Fruit fly (Drosophila melanogaster): ENCODE data around the gene RecQ4.

DNA sequence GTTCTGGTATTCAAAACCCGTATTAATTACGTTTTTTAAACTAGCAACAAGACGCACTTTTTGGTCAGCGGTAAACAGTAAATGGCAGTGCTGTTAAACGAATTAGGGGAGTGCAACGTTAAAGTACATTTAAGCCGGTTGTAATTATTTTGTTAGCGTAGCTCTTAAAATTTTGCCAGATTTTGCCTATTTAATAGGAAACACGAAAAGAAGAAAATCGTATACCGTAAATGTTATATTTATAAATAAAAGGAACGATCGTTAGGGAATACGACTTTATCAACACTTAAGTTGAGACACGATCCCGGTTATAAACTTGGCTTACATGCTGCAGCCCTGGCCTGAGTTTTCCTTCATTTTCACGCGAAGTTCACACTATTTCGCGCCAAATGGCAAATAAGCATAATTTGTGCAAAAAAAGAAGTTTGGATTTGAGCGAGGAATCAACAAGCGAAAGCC lies 38.3 kb downstream of the RecQ4 start, which contains the start of the genes Setx and mus301:
- TF ChIP-seq insv (optimal IDR thresholded peaks at IDR 0.05) (no peak), Myc (optimal IDR thresholded peaks at IDR 0.05) (no peak), h (optimal IDR thresholded peaks at IDR 0.05) (no peak), Sin3A (optimal IDR thresholded peaks at IDR 0.05) (no peak), ttk (optimal IDR thresholded peaks at IDR 0.05) (no peak), psq (optimal IDR thresholded peaks at IDR 0.05) (no peak)

Measured in Kc167 (cell line).